Worm (Caenorhabditis elegans): Measurements from ENCODE around the gene oac-54.

DNA sequence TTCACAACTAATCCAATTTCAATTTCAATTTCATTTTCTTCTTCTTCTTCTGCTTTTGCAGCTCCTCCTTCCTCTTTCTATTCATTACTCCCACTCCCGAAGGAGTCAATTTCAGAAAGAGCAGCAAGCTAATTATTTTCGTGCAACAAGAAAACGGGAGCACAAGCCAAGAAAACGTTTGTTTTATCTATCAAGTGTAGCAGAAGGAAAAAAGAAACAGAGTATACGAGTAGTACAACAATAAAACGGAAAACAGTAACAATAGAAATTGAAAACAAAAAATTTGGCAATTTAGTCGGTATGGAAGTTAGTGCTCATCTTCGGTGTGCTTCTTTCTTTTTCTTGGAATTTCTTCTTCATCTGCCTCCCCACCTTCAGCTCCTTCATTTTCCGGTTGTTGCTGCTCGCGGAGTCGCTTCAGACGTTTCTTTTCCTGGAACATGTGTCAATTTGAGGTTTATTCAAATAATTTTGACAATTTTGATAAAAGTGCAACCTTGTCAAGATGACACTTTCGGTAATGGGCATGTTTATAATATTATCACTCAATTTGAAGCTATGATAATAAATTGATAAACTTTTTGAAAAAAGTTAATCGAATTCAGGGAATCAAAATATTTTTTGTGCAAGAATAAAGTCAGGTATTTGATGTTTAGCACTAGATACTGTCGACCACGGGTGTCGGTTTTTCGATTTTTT, 8.0 kb downstream of the oac-54 start, which contains the start of gene W07A12.8:
- no peak for TF ChIP-seq C08G9.2 (tag; optimal IDR thresholded peaks at IDR 0.05)
- no peak for TF ChIP-seq pha-4 (tag; optimal IDR thresholded peaks at IDR 0.05)

Measured in whole organism, late embryonic.